Worm (Caenorhabditis elegans) whole organism, L3 larva: ENCODE data around the gene C45G7.13.
A peak's percentile ranks its signal among the peaks of the same experiment; 100 is the strongest.

ENCODE experiments used
- ZK546.5 ChIP-seq: sonication (generic microtip); optimal IDR thresholded peaks from 2 replicates; lab custom pipeline; 2017; ENCODE audit warnings: missing biosample characterization, missing genetic modification characterization
- elt-1 ChIP-seq: fragments of 150-350 bp; optimal IDR thresholded peaks from 2 replicates; lab custom pipeline; 2014; ENCODE audit warnings: missing biosample characterization, missing genetic modification characterization
- jun-1 ChIP-seq: fragments of 150-350 bp; optimal IDR thresholded peaks from 2 replicates; lab custom pipeline; 2014; ENCODE audit warnings: missing biosample characterization, missing genetic modification reagents, missing genetic modification characterization
- nhr-12 ChIP-seq: fragments of 150-350 bp; optimal IDR thresholded peaks from 2 replicates; lab custom pipeline; 2014; ENCODE audit warnings: missing biosample characterization, missing genetic modification characterization
- nhr-25 ChIP-seq: sonication (generic microtip); optimal IDR thresholded peaks from 2 replicates; lab custom pipeline; 2017; ENCODE audit warnings: missing biosample characterization, missing genetic modification characterization
- skn-1 ChIP-seq: fragments of 150-350 bp; optimal IDR thresholded peaks from 2 replicates; lab custom pipeline; 2014; ENCODE audit warnings: missing biosample characterization, missing genetic modification characterization
- unc-62 ChIP-seq: fragments of 150-350 bp; sonication (generic microtip); optimal IDR thresholded peaks from 4 replicates; lab custom pipeline; 2014; ENCODE audit warnings: missing biosample characterization, missing genetic modification reagents, missing genetic modification characterization

DNA sequence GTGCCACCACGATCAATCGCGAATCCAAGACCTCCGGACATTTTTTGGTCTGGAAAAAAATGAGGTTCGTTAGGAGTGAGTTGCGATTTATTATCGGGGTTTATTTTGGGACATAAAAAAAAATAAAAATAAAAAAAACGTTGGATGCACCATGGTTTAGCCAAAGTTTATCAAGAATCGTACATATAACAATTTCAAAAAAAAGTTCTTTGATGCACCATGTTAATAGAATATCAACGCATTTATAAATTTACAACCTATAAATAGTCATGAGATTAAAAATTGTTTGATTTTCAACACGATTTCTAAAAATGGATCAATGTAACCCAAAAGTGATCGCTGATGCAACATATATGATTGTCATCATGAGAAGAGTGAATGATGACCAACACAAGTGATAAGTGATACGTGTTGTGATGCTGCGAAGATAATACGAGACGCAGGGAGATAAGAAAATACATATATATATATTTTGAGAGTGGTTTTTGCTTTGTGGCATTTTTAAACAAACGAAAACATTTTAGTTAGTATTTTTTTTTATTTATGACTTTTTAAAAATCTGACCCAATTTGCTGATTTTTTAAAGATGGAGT, 38.7 kb downstream of the C45G7.13 start, which contains the start of gene Y38F2AR.12:
- TF ChIP-seq ZK546.5 (no peak), elt-1 (no peak), unc-62 (GFP tag; lab: Kevin White, UChicago) (no peak), jun-1 (tag; lab: Kevin White, UChicago) (no peak), skn-1 (tag; lab: Kevin White, UChicago) (peak; percentile 89), nhr-12 (tag; lab: Kevin White, UChicago) (no peak), nhr-25 (tag; lab: Kevin White, UChicago) (no peak)
